Worm (Caenorhabditis elegans) whole organism, L1 larva: Measurements from ENCODE around the gene F08H9.4.

Experiments used
- C16A3.4 ChIP-seq: fragments of 150-350 bp; optimal IDR thresholded peaks from 2 replicates; lab custom pipeline; 2014; ENCODE audit warnings: missing biosample characterization, missing genetic modification characterization
- F16B12.6 ChIP-seq: fragments of 150-350 bp; optimal IDR thresholded peaks from 2 replicates; lab custom pipeline; 2014; ENCODE audit warnings: missing biosample characterization, missing genetic modification characterization
- Y116A8C.19 ChIP-seq: sonication (generic microtip); optimal IDR thresholded peaks from 2 replicates; lab custom pipeline; 2016; ENCODE audit warnings: missing compliant biosample characterization, missing genetic modification characterization, borderline replicate concordance
- alr-1 ChIP-seq: fragments of 200-800 bp; sonication (Bioruptor generic); optimal IDR thresholded peaks from 2 replicates; lab custom pipeline; 2018; ENCODE audit warnings: borderline replicate concordance, mild to moderate bottlenecking, missing genetic modification characterization, missing compliant biosample characterization
- blmp-1 ChIP-seq: fragments of 150-350 bp; optimal IDR thresholded peaks from 2 replicates; lab custom pipeline; 2014; ENCODE audit warnings: missing biosample characterization, missing genetic modification characterization
- ceh-63 ChIP-seq: fragments of 200-800 bp; sonication (Bioruptor generic); optimal IDR thresholded peaks from 2 replicates; lab custom pipeline; 2018; ENCODE audit warnings: mild to moderate bottlenecking, missing genetic modification characterization, missing compliant biosample characterization
- dsc-1 ChIP-seq: sonication (generic microtip); optimal IDR thresholded peaks from 2 replicates; lab custom pipeline; 2016; ENCODE audit warnings: mild to moderate bottlenecking, missing genetic modification characterization, missing compliant biosample characterization
- efl-1 ChIP-seq, 4 experiments: fragments of 150-350 bp; optimal IDR thresholded peaks in 3 of 4; peaks in 1 of 4; 1 replicate in 1 of 4; 2 replicates in 3 of 4; lab custom pipeline; 2014; ENCODE audit warnings: missing biosample characterization in 2 of 4, missing genetic modification characterization in 2 of 4, missing genetic modification reagents in 2 of 4
- efl-3 ChIP-seq: fragments of 200-800 bp; sonication (Bioruptor generic); optimal IDR thresholded peaks from 2 replicates; lab custom pipeline; 2018; ENCODE audit warnings: mild to moderate bottlenecking, missing genetic modification characterization, missing compliant biosample characterization
- egl-13 ChIP-seq: sonication (generic microtip); optimal IDR thresholded peaks from 2 replicates; lab custom pipeline; 2016; ENCODE audit warnings: missing genotype, missing genetic modification reagents, missing genetic modification characterization, missing compliant biosample characterization
- elt-3 ChIP-seq, 6 experiments: fragments of 150-350 bp in 1 of 6; sonication (generic microtip); optimal IDR thresholded peaks; 2 replicates each; lab custom pipeline; 2017 to 2018; ENCODE audit warnings: missing biosample characterization in 6 of 6, missing genetic modification characterization in 6 of 6, inconsistent platforms in 1 of 6
- ets-5 ChIP-seq: fragments of 200-800 bp; sonication (Bioruptor generic); IDR thresholded peaks from 2 replicates; pipeline ENCODE4 v1.3.6; 2022; ENCODE audit warnings: missing genetic modification characterization, missing compliant biosample characterization
- fkh-10 ChIP-seq: sonication (generic microtip); optimal IDR thresholded peaks from 2 replicates; lab custom pipeline; 2017; ENCODE audit warnings: missing biosample characterization, missing genetic modification reagents, missing genetic modification characterization
- fkh-4 ChIP-seq: sonication (generic microtip); optimal IDR thresholded peaks from 2 replicates; lab custom pipeline; 2016; ENCODE audit warnings: missing compliant biosample characterization, missing genetic modification characterization, borderline replicate concordance
- hlh-17 ChIP-seq: fragments of 200-800 bp; sonication (Bioruptor generic); optimal IDR thresholded peaks from 2 replicates; lab custom pipeline; 2018; ENCODE audit warnings: missing genetic modification characterization, mild to moderate bottlenecking, missing compliant biosample characterization, moderate library complexity, borderline replicate concordance
- hpl-2 ChIP-seq: fragments of 150-350 bp; optimal IDR thresholded peaks from 2 replicates; lab custom pipeline; 2014; ENCODE audit warnings: missing biosample characterization, missing genetic modification reagents, missing genetic modification characterization
- irx-1 ChIP-seq: sonication (generic microtip); optimal IDR thresholded peaks from 2 replicates; lab custom pipeline; 2016; ENCODE audit warnings: missing genetic modification characterization, missing compliant biosample characterization
- jun-1 ChIP-seq: fragments of 150-350 bp; optimal IDR thresholded peaks from 2 replicates; lab custom pipeline; 2014; ENCODE audit warnings: missing biosample characterization, missing genetic modification reagents, missing genetic modification characterization
- lin-14 ChIP-seq: fragments of 200-800 bp; sonication (Bioruptor generic); optimal IDR thresholded peaks from 2 replicates; lab custom pipeline; 2018; ENCODE audit warnings: mild to moderate bottlenecking, missing genetic modification characterization, moderate library complexity, missing compliant biosample characterization
- lin-39 ChIP-seq: fragments of 150-350 bp; optimal IDR thresholded peaks from 2 replicates; lab custom pipeline; 2014; ENCODE audit warnings: missing biosample characterization, missing genetic modification reagents, missing genetic modification characterization
- lsy-2 ChIP-seq, 2 experiments: fragments of 150-350 bp; optimal IDR thresholded peaks; 2 replicates each; lab custom pipeline; 2014; ENCODE audit warnings: missing biosample characterization in 2 of 2, missing genetic modification characterization in 2 of 2
- nhr-19 ChIP-seq: fragments of 200-800 bp; sonication (Bioruptor generic); conservative IDR thresholded peaks from 2 replicates; pipeline ENCODE4 v1.3.6; 2022; ENCODE audit warnings: missing genetic modification characterization, missing compliant biosample characterization
- nhr-20 ChIP-seq: sonication (generic microtip); optimal IDR thresholded peaks from 2 replicates; lab custom pipeline; 2016; ENCODE audit warnings: mild to moderate bottlenecking, missing genetic modification characterization, missing compliant biosample characterization
- nhr-47 ChIP-seq: sonication (generic microtip); optimal IDR thresholded peaks from 2 replicates; lab custom pipeline; 2016; ENCODE audit warnings: mild to moderate bottlenecking, missing genetic modification characterization, moderate library complexity, missing compliant biosample characterization
- nhr-71 ChIP-seq: sonication (generic microtip); optimal IDR thresholded peaks from 2 replicates; lab custom pipeline; 2016; ENCODE audit warnings: mild to moderate bottlenecking, missing genetic modification characterization, moderate library complexity, missing compliant biosample characterization
- nhr-76 ChIP-seq: sonication (generic microtip); optimal IDR thresholded peaks from 2 replicates; lab custom pipeline; 2017; ENCODE audit warnings: missing biosample characterization, missing genetic modification characterization
- nhr-85 ChIP-seq: sonication (generic microtip); peaks from one replicate; lab custom pipeline; 2016; ENCODE audit warnings: missing genetic modification characterization, inconsistent platforms, missing compliant biosample characterization
- pqm-1 ChIP-seq: sonication (generic microtip); optimal IDR thresholded peaks from 3 replicates; lab custom pipeline; 2017; ENCODE audit warnings: missing biosample characterization, missing genetic modification characterization
- rnt-1 ChIP-seq: sonication (generic microtip); optimal IDR thresholded peaks from 2 replicates; lab custom pipeline; 2016; ENCODE audit warnings: mild to moderate bottlenecking, missing genetic modification characterization, moderate library complexity, missing compliant biosample characterization
- snu-23 ChIP-seq: sonication (generic microtip); optimal IDR thresholded peaks from 2 replicates; lab custom pipeline; 2016; ENCODE audit warnings: missing genetic modification characterization, missing compliant biosample characterization
- sptf-1 ChIP-seq: fragments of 150-350 bp; optimal IDR thresholded peaks from 2 replicates; lab custom pipeline; 2014; ENCODE audit warnings: missing biosample characterization, missing genetic modification characterization
- sup-37 ChIP-seq: fragments of 200-800 bp; sonication (Bioruptor generic); optimal IDR thresholded peaks from 2 replicates; lab custom pipeline; 2018; ENCODE audit warnings: mild to moderate bottlenecking, missing genetic modification characterization, missing compliant biosample characterization
- tbx-2 ChIP-seq: sonication (generic microtip); optimal IDR thresholded peaks from 2 replicates; lab custom pipeline; 2016; ENCODE audit warnings: missing genetic modification characterization, missing compliant biosample characterization
- tlp-1 ChIP-seq: fragments of 150-350 bp; optimal IDR thresholded peaks from 2 replicates; lab custom pipeline; 2014; ENCODE audit warnings: missing biosample characterization, missing genetic modification characterization
- unc-30 ChIP-seq: sonication (generic microtip); optimal IDR thresholded peaks from 2 replicates; lab custom pipeline; 2017; ENCODE audit warnings: missing biosample characterization, missing genetic modification characterization
- unc-62 ChIP-seq: fragments of 150-350 bp; optimal IDR thresholded peaks from 2 replicates; lab custom pipeline; 2014; ENCODE audit warnings: missing biosample characterization, missing genetic modification reagents, missing genetic modification characterization
- vab-15 ChIP-seq: sonication (generic microtip); optimal IDR thresholded peaks from 2 replicates; lab custom pipeline; 2017; ENCODE audit warnings: missing genotype, mild to moderate bottlenecking, missing genetic modification characterization, missing compliant biosample characterization
- zip-4 ChIP-seq: fragments of 200-800 bp; sonication (Bioruptor generic); optimal IDR thresholded peaks from 2 replicates; lab custom pipeline; 2018; ENCODE audit warnings: mild to moderate bottlenecking, missing genetic modification characterization, moderate library complexity, missing compliant biosample characterization
- ztf-11 ChIP-seq, 2 experiments: sonication (generic microtip); optimal IDR thresholded peaks; 2 replicates each; lab custom pipeline; 2016 to 2017; ENCODE audit warnings: missing genetic modification characterization in 2 of 2, missing biosample characterization in 1 of 2, missing compliant biosample characterization in 1 of 2
- ztf-4 ChIP-seq: fragments of 150-350 bp; optimal IDR thresholded peaks from 2 replicates; lab custom pipeline; 2014; ENCODE audit warnings: missing biosample characterization, missing genetic modification characterization

F08H9.4 gene

ce11 chrV:14508556-14508955 lies 44.3 kb upstream of the F08H9.4 start:
- TF ChIP-seq efl-1 (optimal IDR thresholded peaks at IDR 0.05; lab: Kevin White, UChicago) (no peak), efl-1 (GFP tag; optimal IDR thresholded peaks at IDR 0.05 in 1 of 2; lab: Kevin White, UChicago) (no peak), elt-3 (tag; optimal IDR thresholded peaks at IDR 0.05; lab: Kevin White, UChicago) (no peak), tbx-2 (tag; lab: Kevin White, UChicago) (no peak), lin-39 (tag; lab: Kevin White, UChicago) (no peak), efl-3 (GFP tag; lab: Kevin White, UChicago) (no peak), snu-23 (GFP tag; lab: Kevin White, UChicago) (no peak), zip-4 (GFP tag; lab: Kevin White, UChicago) (no peak), vab-15 (no peak), sptf-1 (tag; lab: Kevin White, UChicago) (no peak), pqm-1 (tag; lab: Kevin White, UChicago) (no peak), ceh-63 (GFP tag; lab: Kevin White, UChicago) (no peak), nhr-47 (no peak), hpl-2 (GFP tag; lab: Kevin White, UChicago) (no peak), Y116A8C.19 (tag; lab: Kevin White, UChicago) (no peak)

- TF ChIP-seq jun-1 (tag; lab: Kevin White, UChicago) (no peak), nhr-47 (no peak), blmp-1 (tag; lab: Kevin White, UChicago) (peak; percentile 99)
Observed at ce11 chrV:14508005-14508521, 43.8 kb upstream of the F08H9.4 start, which contains the start of gene R02D5.1. R02D5.1 (plus strand) TSS chrV:14508249.

DNA sequence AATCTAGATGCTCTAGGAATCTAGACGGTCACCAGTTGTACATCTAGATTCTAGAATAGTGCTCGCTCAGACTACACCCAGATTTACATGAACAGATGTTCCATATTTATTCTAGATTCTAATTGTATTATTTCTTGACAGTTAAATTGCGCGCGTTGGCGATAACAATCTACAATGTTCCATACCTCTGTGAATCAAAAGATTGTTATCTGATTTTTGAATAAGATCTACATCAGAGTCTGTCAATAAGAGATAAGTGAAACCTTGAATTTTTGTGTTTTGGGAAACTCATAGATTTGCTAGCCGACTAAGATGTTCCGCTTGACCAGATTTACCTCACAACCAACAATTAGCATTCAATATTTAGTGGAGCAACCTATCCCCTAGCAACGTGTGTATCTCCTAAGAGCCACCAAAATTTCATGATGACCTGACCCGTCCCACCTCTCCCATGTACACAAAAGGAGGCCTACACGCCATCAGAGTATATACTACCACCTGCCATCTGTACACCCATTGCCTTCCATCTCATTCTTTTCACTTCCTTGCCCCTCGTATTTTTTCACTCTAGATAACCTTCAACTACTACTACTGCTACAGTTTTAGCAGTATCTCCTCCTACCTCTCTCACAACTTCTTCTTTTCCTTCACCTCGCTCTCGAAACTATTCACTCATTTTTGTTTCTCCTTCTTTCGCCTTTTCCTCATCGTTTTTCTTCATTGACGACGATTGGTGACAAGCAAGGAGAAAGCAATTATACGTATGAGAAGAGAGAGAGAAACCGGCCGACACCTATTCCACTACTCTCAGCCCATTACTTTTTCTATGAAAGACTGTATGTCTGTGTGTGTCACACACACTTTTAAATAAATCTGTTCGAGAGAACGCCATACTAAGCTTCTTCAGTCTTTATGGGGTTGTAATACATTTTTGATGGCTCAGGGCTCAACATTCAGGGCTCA lies 42.8 kb upstream of the F08H9.4 start:
- TF ChIP-seq blmp-1 (tag; lab: Kevin White, UChicago): peak; percentile 81
- TF ChIP-seq ztf-11 (tag; optimal IDR thresholded peaks at IDR 0.05; lab: Kevin White, UChicago): no peak
- peak; percentile 27 for TF ChIP-seq nhr-71 (tag; lab: Kevin White, UChicago)
- TF ChIP-seq lin-14: peak; percentile 73
- no peak for TF ChIP-seq ztf-4 (tag; lab: Kevin White, UChicago)
- TF ChIP-seq ets-5 (GFP tag; lab: Robert Waterston, UW): no peak
- no peak for TF ChIP-seq dsc-1 (tag; lab: Kevin White, UChicago)
- peak; percentile 10 for TF ChIP-seq nhr-20
- TF ChIP-seq hlh-17 (GFP tag; lab: Kevin White, UChicago): no peak
- TF ChIP-seq elt-3 (tag; optimal IDR thresholded peaks at IDR 0.05; lab: Kevin White, UChicago): peak in 2 of 6 experiments; percentile 37 to 59
- TF ChIP-seq efl-1 (optimal IDR thresholded peaks at IDR 0.05; lab: Kevin White, UChicago): no peak
- peak in 1 of 2 experiments; percentile 90 for TF ChIP-seq efl-1 (GFP tag; optimal IDR thresholded peaks at IDR 0.05 in 1 of 2; lab: Kevin White, UChicago)
- no peak for TF ChIP-seq alr-1 (tag; lab: Kevin White, UChicago)
- TF ChIP-seq unc-30 (tag; lab: Kevin White, UChicago): no peak
- no peak for TF ChIP-seq nhr-19 (GFP tag; lab: Robert Waterston, UW)
- TF ChIP-seq fkh-4 (tag; lab: Kevin White, UChicago): no peak
- TF ChIP-seq F16B12.6 (tag; lab: Kevin White, UChicago): no peak
- no peak for TF ChIP-seq unc-62 (GFP tag; lab: Kevin White, UChicago)
- no peak for TF ChIP-seq jun-1 (tag; lab: Kevin White, UChicago)
- TF ChIP-seq tlp-1 (tag; lab: Kevin White, UChicago): peak; percentile 89
- no peak for TF ChIP-seq egl-13 (tag; lab: Kevin White, UChicago)
- TF ChIP-seq C16A3.4 (tag; lab: Kevin White, UChicago): peak; percentile 18
- TF ChIP-seq lsy-2 (tag; optimal IDR thresholded peaks at IDR 0.05; lab: Kevin White, UChicago): no peak
- peak; percentile 98 for TF ChIP-seq nhr-85 (tag; lab: Kevin White, UChicago)
- peak; percentile 18 for TF ChIP-seq snu-23 (GFP tag; lab: Kevin White, UChicago)
- TF ChIP-seq lin-39 (tag; lab: Kevin White, UChicago): peak; percentile 18
- no peak for TF ChIP-seq nhr-76
- TF ChIP-seq sup-37 (GFP tag; lab: Kevin White, UChicago): no peak
- peak; percentile 43 for TF ChIP-seq rnt-1 (tag; lab: Kevin White, UChicago)
- no peak for TF ChIP-seq fkh-10 (GFP tag; lab: Kevin White, UChicago)
- TF ChIP-seq irx-1: peak; percentile 26
